Worm (Caenorhabditis elegans): ENCODE data around the gene nhr-76.

DNA sequence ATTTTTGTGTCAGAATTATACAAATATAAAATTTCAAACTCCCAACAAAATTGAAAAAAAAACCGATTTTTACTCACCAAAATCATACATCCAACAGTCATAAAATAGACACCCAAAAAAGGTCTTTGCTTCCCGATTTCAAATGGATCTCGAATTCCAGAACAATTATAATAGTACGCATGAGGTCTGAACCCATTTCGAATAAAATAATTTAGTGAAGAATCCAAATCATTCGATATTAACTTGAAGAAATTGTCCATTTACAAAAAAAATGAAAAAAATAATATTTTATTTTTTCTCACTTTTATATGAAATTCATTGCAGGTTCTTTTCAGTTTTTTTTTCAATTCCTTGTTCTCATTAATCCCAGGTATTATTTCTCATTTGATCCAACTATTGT is 25.7 kb upstream of the nhr-76 start, which contains the start of gene srt-59:
- TF ChIP-seq nhr-12 (tag; optimal IDR thresholded peaks at IDR 0.05) (no peak), egl-27 (tag; optimal IDR thresholded peaks at IDR 0.05) (no peak), mdl-1 (tag; optimal IDR thresholded peaks at IDR 0.05) (no peak), nhr-11 (tag; optimal IDR thresholded peaks at IDR 0.05) (no peak), unc-62 (GFP tag; optimal IDR thresholded peaks at IDR 0.05) (no peak), ZK546.5 (tag; optimal IDR thresholded peaks at IDR 0.05) (no peak), lin-13 (GFP tag; optimal IDR thresholded peaks at IDR 0.05) (no peak), C34F6.9 (tag; optimal IDR thresholded peaks at IDR 0.05) (no peak), fos-1 (tag; optimal IDR thresholded peaks at IDR 0.05) (no peak), alr-1 (tag; optimal IDR thresholded peaks at IDR 0.05) (no peak), unc-39 (tag; optimal IDR thresholded peaks at IDR 0.05) (no peak), ama-1 (optimal IDR thresholded peaks at IDR 0.05) (no peak), lin-11 (tag; optimal IDR thresholded peaks at IDR 0.05) (no peak), elt-3 (tag; optimal IDR thresholded peaks at IDR 0.05) (no peak)
